Worm (Caenorhabditis elegans) whole organism, midembryonic: ENCODE results near the gene F10D7.3.

Experiments
- T22C8.4 ChIP-seq: fragments of 200-800 bp; sonication (Bioruptor generic); IDR thresholded peaks from 2 replicates; pipeline ENCODE4 v1.3.6; 2022; ENCODE audit warnings: missing genetic modification characterization, missing compliant biosample characterization
- cog-1 ChIP-seq: sonication (generic microtip); optimal IDR thresholded peaks from 2 replicates; lab custom pipeline; 2016; ENCODE audit warnings: missing genetic modification characterization, missing compliant biosample characterization
- ref-1 ChIP-seq: fragments of 200-800 bp; sonication (Bioruptor generic); conservative IDR thresholded peaks from 2 replicates; pipeline ENCODE4 v1.3.6; 2022; ENCODE audit warnings: missing genetic modification reagents, missing genetic modification characterization, missing compliant biosample characterization
- tab-1 ChIP-seq: fragments of 200-800 bp; sonication (Bioruptor generic); IDR thresholded peaks from 2 replicates; pipeline ENCODE4 v1.3.6; 2022; ENCODE audit warnings: missing genetic modification characterization, missing compliant biosample characterization
- ztf-23 ChIP-seq: fragments of 200-800 bp; sonication (Bioruptor generic); IDR thresholded peaks from 2 replicates; pipeline ENCODE4 v1.3.6; 2022; ENCODE audit warnings: missing genetic modification reagents, missing genetic modification characterization, missing compliant biosample characterization
- ztf-29 ChIP-seq: fragments of 200-800 bp; sonication (Bioruptor generic); IDR thresholded peaks from 2 replicates; pipeline ENCODE4 v1.3.6; 2022; ENCODE audit warnings: missing genetic modification reagents, missing genetic modification characterization, missing compliant biosample characterization

DNA sequence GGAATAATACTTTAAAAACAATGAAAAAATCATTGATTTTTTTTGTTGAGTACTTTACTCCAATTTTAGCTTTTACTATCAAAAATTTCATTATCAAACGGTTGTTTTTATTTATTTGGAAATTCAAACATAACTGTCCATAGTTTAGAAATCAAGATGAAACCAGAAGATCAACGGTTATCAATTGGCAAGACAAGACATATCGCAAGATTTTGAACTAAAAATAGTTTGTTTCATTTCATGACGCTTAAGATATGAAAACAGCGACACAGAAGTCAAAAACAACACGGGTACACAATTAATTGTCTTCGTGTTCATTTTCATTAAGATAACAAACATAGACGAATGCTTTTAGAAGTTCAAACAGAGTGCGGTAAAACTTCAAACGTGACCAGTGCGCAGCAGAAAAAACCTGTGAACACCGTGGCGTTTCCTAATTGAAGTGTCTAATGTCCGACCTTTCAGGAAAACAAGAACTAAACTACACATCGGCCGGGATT is 43.1 kb upstream of the F10D7.3 start:
- TF ChIP-seq ref-1 (GFP tag; lab: Robert Waterston, UW) (no peak), ztf-29 (GFP tag; lab: Robert Waterston, UW) (no peak), tab-1 (no peak), T22C8.4 (GFP tag; lab: Robert Waterston, UW) (no peak), ztf-23 (GFP tag; lab: Robert Waterston, UW) (no peak), cog-1 (tag; lab: Kevin White, UChicago) (no peak)
